Worm (Caenorhabditis elegans) whole organism, young adult: ENCODE data around the gene bath-30.

Experiments
- B0019.2 ChIP-seq: fragments of 200-800 bp; sonication (Bioruptor generic); conservative IDR thresholded peaks from 2 replicates; pipeline ENCODE4 v1.3.6; 2022; ENCODE audit warnings: missing genetic modification reagents, missing genetic modification characterization, missing compliant biosample characterization
- B0035.1 ChIP-seq: sonication (generic microtip); optimal IDR thresholded peaks from 2 replicates; lab custom pipeline; 2016; ENCODE audit warnings: missing genetic modification characterization, mild to moderate bottlenecking, missing compliant biosample characterization, missing genotype, missing genetic modification reagents
- B0261.1 ChIP-seq: sonication (generic microtip); optimal IDR thresholded peaks from 2 replicates; lab custom pipeline; 2016; ENCODE audit warnings: mild to moderate bottlenecking, missing genetic modification characterization, moderate library complexity, missing compliant biosample characterization
- B0336.3 ChIP-seq: fragments of 200-800 bp; sonication (Bioruptor generic); IDR thresholded peaks from 2 replicates; pipeline ENCODE4 v1.3.6; 2022; ENCODE audit warnings: missing genetic modification characterization, missing compliant biosample characterization
- C06A6.2 ChIP-seq: fragments of 200-800 bp; sonication (Bioruptor generic); conservative IDR thresholded peaks from 2 replicates; pipeline ENCODE4 v1.3.6; 2022; ENCODE audit warnings: missing genetic modification characterization, missing compliant biosample characterization
- F49E8.2 ChIP-seq: sonication (generic microtip); optimal IDR thresholded peaks from 3 replicates; lab custom pipeline; 2017; ENCODE audit warnings: missing genetic modification characterization, mild to moderate bottlenecking, missing compliant biosample characterization, antibody characterized with exemption, moderate library complexity; ENCODE audit not compliant: insufficient read depth
- T07F8.4 ChIP-seq: sonication (generic microtip); optimal IDR thresholded peaks from 2 replicates; lab custom pipeline; 2016; ENCODE audit warnings: mild to moderate bottlenecking, missing genetic modification characterization, moderate library complexity, missing compliant biosample characterization
- T26A5.8 ChIP-seq: sonication (generic microtip); optimal IDR thresholded peaks from 2 replicates; lab custom pipeline; 2016; ENCODE audit warnings: missing genetic modification characterization, missing compliant biosample characterization
- Y79H2A.3 ChIP-seq: fragments of 200-800 bp; sonication (Bioruptor generic); conservative IDR thresholded peaks from 2 replicates; pipeline ENCODE4 v1.3.6; 2022; ENCODE audit warnings: missing genetic modification reagents, missing genetic modification characterization, missing compliant biosample characterization
- ZK185.1 ChIP-seq: sonication (generic microtip); optimal IDR thresholded peaks from 2 replicates; lab custom pipeline; 2016; ENCODE audit warnings: mild to moderate bottlenecking, missing genetic modification characterization, missing compliant biosample characterization; ENCODE audit not compliant: poor library complexity, severe bottlenecking
- aptf-2 ChIP-seq: fragments of 200-800 bp; sonication (Bioruptor generic); conservative IDR thresholded peaks from 2 replicates; pipeline ENCODE4 v1.3.6; 2022; ENCODE audit warnings: missing genetic modification reagents, missing genetic modification characterization, missing compliant biosample characterization
- aptf-3 ChIP-seq: fragments of 200-800 bp; sonication (Bioruptor generic); IDR thresholded peaks from 2 replicates; pipeline ENCODE4 v1.3.6; 2022; ENCODE audit warnings: missing genetic modification characterization, missing compliant biosample characterization
- bed-2 ChIP-seq: fragments of 200-800 bp; sonication (Bioruptor generic); IDR thresholded peaks from 2 replicates; pipeline ENCODE4 v1.3.6; 2022; ENCODE audit warnings: missing genetic modification reagents, missing genetic modification characterization, missing compliant biosample characterization
- cebp-2 ChIP-seq: fragments of 200-800 bp; sonication (Bioruptor generic); IDR thresholded peaks from 2 replicates; pipeline ENCODE4 v1.3.6; 2022; ENCODE audit warnings: missing genetic modification characterization, missing compliant biosample characterization
- ceh-40 ChIP-seq: fragments of 200-800 bp; sonication (Bioruptor generic); IDR thresholded peaks from 2 replicates; pipeline ENCODE4 v1.3.6; 2022; ENCODE audit warnings: missing genetic modification characterization, missing compliant biosample characterization
- ceh-58 ChIP-seq: fragments of 200-800 bp; sonication (Bioruptor generic); IDR thresholded peaks from 2 replicates; pipeline ENCODE4 v1.3.6; 2022; ENCODE audit warnings: missing genetic modification characterization, missing compliant biosample characterization
- ceh-79 ChIP-seq: sonication (generic microtip); optimal IDR thresholded peaks from 2 replicates; lab custom pipeline; 2017; ENCODE audit warnings: mild to moderate bottlenecking, missing genetic modification characterization, missing compliant biosample characterization
- dpl-1 ChIP-seq: fragments of 150-350 bp; optimal IDR thresholded peaks from 2 replicates; lab custom pipeline; 2014; ENCODE audit warnings: missing biosample characterization, missing genetic modification reagents, missing genetic modification characterization
- efl-1 ChIP-seq: fragments of 150-350 bp; optimal IDR thresholded peaks from 2 replicates; lab custom pipeline; 2014; ENCODE audit warnings: missing biosample characterization, missing genetic modification reagents, missing genetic modification characterization
- egl-18 ChIP-seq: fragments of 200-800 bp; sonication (Bioruptor generic); IDR thresholded peaks from 2 replicates; pipeline ENCODE4 v1.3.6; 2022; ENCODE audit warnings: missing genetic modification reagents, missing genetic modification characterization, missing compliant biosample characterization
- hlh-26 ChIP-seq: fragments of 200-800 bp; sonication (Bioruptor generic); conservative IDR thresholded peaks from 2 replicates; pipeline ENCODE4 v1.3.6; 2022; ENCODE audit warnings: missing genetic modification reagents, missing genetic modification characterization, missing compliant biosample characterization
- hmg-1.2 ChIP-seq: fragments of 200-800 bp; sonication (Bioruptor generic); IDR thresholded peaks from 2 replicates; pipeline ENCODE4 v1.3.6; 2022; ENCODE audit warnings: missing genetic modification reagents, missing genetic modification characterization, missing compliant biosample characterization
- hrde-1 ChIP-seq: sonication (generic microtip); optimal IDR thresholded peaks from 2 replicates; lab custom pipeline; 2016; ENCODE audit warnings: missing genetic modification characterization, mild to moderate bottlenecking, missing compliant biosample characterization, moderate library complexity, missing genotype, missing genetic modification reagents, borderline replicate concordance
- hsf-1 ChIP-seq: fragments of 200-800 bp; sonication (Bioruptor generic); IDR thresholded peaks from 2 replicates; pipeline ENCODE4 v1.3.6; 2022; ENCODE audit warnings: missing genetic modification reagents, missing genetic modification characterization, missing compliant biosample characterization
- lag-1 ChIP-seq: fragments of 200-800 bp; sonication (Bioruptor generic); IDR thresholded peaks from 2 replicates; pipeline ENCODE4 v1.3.6; 2022; ENCODE audit warnings: missing genetic modification reagents, missing genetic modification characterization, missing compliant biosample characterization
- lin-54 ChIP-seq: fragments of 200-800 bp; sonication (Bioruptor generic); optimal IDR thresholded peaks from 2 replicates; lab custom pipeline; 2018; ENCODE audit warnings: mild to moderate bottlenecking, missing genetic modification characterization, missing compliant biosample characterization
- lir-1 ChIP-seq: fragments of 200-800 bp; sonication (Bioruptor generic); conservative IDR thresholded peaks from 2 replicates; pipeline ENCODE4 v1.3.6; 2022; ENCODE audit warnings: missing genetic modification reagents, missing genetic modification characterization, missing compliant biosample characterization
- lsy-27 ChIP-seq: sonication (generic microtip); optimal IDR thresholded peaks from 2 replicates; lab custom pipeline; 2017; ENCODE audit warnings: missing genetic modification characterization, mild to moderate bottlenecking, missing compliant biosample characterization, antibody characterized with exemption, missing genotype, borderline replicate concordance; ENCODE audit not compliant: insufficient read depth
- madf-3 ChIP-seq: fragments of 200-800 bp; sonication (Bioruptor generic); IDR thresholded peaks from 2 replicates; pipeline ENCODE4 v1.3.6; 2022; ENCODE audit warnings: missing genetic modification reagents, missing genetic modification characterization, missing compliant biosample characterization
- mel-28 ChIP-seq: sonication (generic microtip); optimal IDR thresholded peaks from 2 replicates; lab custom pipeline; 2016; ENCODE audit warnings: borderline replicate concordance, mild to moderate bottlenecking, missing genetic modification characterization, missing compliant biosample characterization
- mes-4 ChIP-seq: sonication (generic microtip); optimal IDR thresholded peaks from 2 replicates; lab custom pipeline; 2016; ENCODE audit warnings: missing genotype, missing genetic modification characterization, missing compliant biosample characterization
- nfya-2 ChIP-seq: fragments of 200-800 bp; sonication (Bioruptor generic); IDR thresholded peaks from 2 replicates; pipeline ENCODE4 v1.3.6; 2022; ENCODE audit warnings: missing genetic modification reagents, missing genetic modification characterization, missing compliant biosample characterization
- nhr-27 ChIP-seq: fragments of 200-800 bp; sonication (Bioruptor generic); optimal IDR thresholded peaks from 2 replicates; lab custom pipeline; 2018; ENCODE audit warnings: mild to moderate bottlenecking, missing genetic modification characterization, moderate library complexity, missing compliant biosample characterization
- nhr-90 ChIP-seq: sonication (generic microtip); optimal IDR thresholded peaks from 2 replicates; lab custom pipeline; 2016; ENCODE audit warnings: missing genotype, mild to moderate bottlenecking, missing genetic modification characterization, missing compliant biosample characterization
- pha-4 ChIP-seq: fragments of 150-350 bp; sonication (generic microtip); optimal IDR thresholded peaks from 2 replicates; lab custom pipeline; 2014; ENCODE audit warnings: missing biosample characterization, missing genetic modification reagents, missing genetic modification characterization
- snpc-1.1 ChIP-seq: sonication (generic microtip); optimal IDR thresholded peaks from 2 replicates; lab custom pipeline; 2017; ENCODE audit warnings: missing genetic modification characterization, mild to moderate bottlenecking, missing compliant biosample characterization, antibody characterized with exemption, moderate library complexity, missing genotype, missing genetic modification reagents; ENCODE audit not compliant: insufficient read depth
- snpc-1.3 ChIP-seq: sonication (generic microtip); optimal IDR thresholded peaks from 2 replicates; lab custom pipeline; 2017; ENCODE audit warnings: missing genetic modification characterization, mild to moderate bottlenecking, missing compliant biosample characterization, antibody characterized with exemption, moderate library complexity, missing genotype, missing genetic modification reagents; ENCODE audit not compliant: insufficient read depth
- snpc-3.4 ChIP-seq: sonication (generic microtip); optimal IDR thresholded peaks from 2 replicates; lab custom pipeline; 2017; ENCODE audit warnings: missing genetic modification characterization, mild to moderate bottlenecking, missing compliant biosample characterization, antibody characterized with exemption, moderate library complexity, missing genotype, missing genetic modification reagents
- tbx-9 ChIP-seq: sonication (generic microtip); optimal IDR thresholded peaks from 2 replicates; lab custom pipeline; 2016; ENCODE audit warnings: borderline replicate concordance, missing genetic modification characterization, inconsistent platforms, missing compliant biosample characterization
- tlf-1 ChIP-seq: fragments of 200-800 bp; sonication (Bioruptor generic); optimal IDR thresholded peaks from 2 replicates; lab custom pipeline; 2018; ENCODE audit warnings: mild to moderate bottlenecking, missing genetic modification characterization, missing compliant biosample characterization
- ztf-26 ChIP-seq: sonication (generic microtip); optimal IDR thresholded peaks from 2 replicates; lab custom pipeline; 2017; ENCODE audit warnings: missing genetic modification characterization, missing compliant biosample characterization

Gene bath-30

ce11 chrII:3338556-3338955 is 7.6 kb downstream of the bath-30 start, which contains the start of gene F14D2.7:
Gene F14D2.7, minus strand, starts transcription at chrII:3338656.
- no peak for TF ChIP-seq lir-1 (GFP tag; lab: Robert Waterston, UW)
- TF ChIP-seq ceh-79 = no peak
- no peak for TF ChIP-seq B0035.1 (tag; lab: Kevin White, UChicago)
- no peak for TF ChIP-seq hlh-26 (GFP tag; lab: Robert Waterston, UW)
- TF ChIP-seq lag-1 = no peak
- TF ChIP-seq B0261.1 (tag; lab: Kevin White, UChicago) = no peak
- no peak for TF ChIP-seq ztf-26 (tag; lab: Kevin White, UChicago)
- TF ChIP-seq ZK185.1 (tag; lab: Kevin White, UChicago) = no peak
- TF ChIP-seq B0019.2 (GFP tag; lab: Robert Waterston, UW) = no peak
- no peak for TF ChIP-seq bed-2 (GFP tag; lab: Robert Waterston, UW)
- TF ChIP-seq hsf-1 (GFP tag; lab: Robert Waterston, UW) = no peak

- TF ChIP-seq egl-18 (GFP tag; lab: Robert Waterston, UW) (no peak), efl-1 (GFP tag; lab: Kevin White, UChicago) (no peak), hrde-1 (tag; lab: Kevin White, UChicago) (no peak), ceh-58 (GFP tag; lab: Robert Waterston, UW) (no peak), lin-54 (no peak), aptf-2 (GFP tag; lab: Robert Waterston, UW) (no peak), B0035.1 (tag; lab: Kevin White, UChicago) (no peak)
Measured at ce11 chrII:3337039-3337438, 9.1 kb downstream of the bath-30 start, which contains the start of gene F14D2.19. Gene F14D2.19, minus strand, starts transcription at chrII:3337139.

ce11 chrII:3332039-3332438 is 14.1 kb downstream of the bath-30 start, which contains the start of gene irld-27:
Gene irld-27, plus strand, starts transcription at chrII:3332339.
- TF ChIP-seq bed-2 (GFP tag; lab: Robert Waterston, UW) (no peak), lsy-27 (tag; lab: Kevin White, UChicago) (no peak), madf-3 (no peak), cebp-2 (GFP tag; lab: Robert Waterston, UW) (no peak), ceh-40 (GFP tag; lab: Robert Waterston, UW) (no peak), B0035.1 (tag; lab: Kevin White, UChicago) (no peak), T26A5.8 (tag; lab: Kevin White, UChicago) (no peak), ztf-26 (tag; lab: Kevin White, UChicago) (no peak), snpc-1.3 (tag; lab: Kevin White, UChicago) (no peak), Y79H2A.3 (GFP tag; lab: Robert Waterston, UW) (no peak), C06A6.2 (GFP tag; lab: Robert Waterston, UW) (no peak), dpl-1 (GFP tag; lab: Kevin White, UChicago) (no peak), hsf-1 (GFP tag; lab: Robert Waterston, UW) (no peak)

- TF ChIP-seq cebp-2 (GFP tag; lab: Robert Waterston, UW) = no peak
- TF ChIP-seq aptf-3 (GFP tag; lab: Robert Waterston, UW) = no peak
- TF ChIP-seq tbx-9 (tag; lab: Kevin White, UChicago) = no peak
- TF ChIP-seq F49E8.2 = no peak
- TF ChIP-seq nhr-27 (tag; lab: Kevin White, UChicago) = no peak
Measured at ce11 chrII:3327104-3327503, 19.1 kb downstream of the bath-30 start, which contains the start of gene Y46D2A.3. Gene Y46D2A.3, minus strand, starts transcription at chrII:3327204.

- no peak for TF ChIP-seq tlf-1 (GFP tag; lab: Kevin White, UChicago)
- no peak for TF ChIP-seq nhr-90 (tag; lab: Kevin White, UChicago)
- no peak for TF ChIP-seq B0336.3 (GFP tag; lab: Robert Waterston, UW)
- TF ChIP-seq T07F8.4 (tag; lab: Kevin White, UChicago) = no peak
- TF ChIP-seq mes-4 (tag; lab: Kevin White, UChicago) = no peak
- TF ChIP-seq mel-28 (tag; lab: Kevin White, UChicago) = no peak
- no peak for TF ChIP-seq hmg-1.2 (GFP tag; lab: Robert Waterston, UW)
- no peak for TF ChIP-seq pha-4 (tag; lab: Kevin White, UChicago)
- no peak for TF ChIP-seq snpc-1.1 (tag; lab: Kevin White, UChicago)
- TF ChIP-seq hlh-26 (GFP tag; lab: Robert Waterston, UW) = no peak
- TF ChIP-seq snpc-3.4 (tag; lab: Kevin White, UChicago) = no peak
- TF ChIP-seq nfya-2 (GFP tag; lab: Robert Waterston, UW) = no peak
Measured at ce11 chrII:3323179-3323578, 23.0 kb downstream of the bath-30 start, which contains the start of gene Y46D2A.2. Gene Y46D2A.2, minus strand, starts transcription at chrII:3323279.
